Fruit fly (Drosophila melanogaster) whole organism, embryonic: Measurements from ENCODE around the gene CG14174.

Experiments
- ATbp ChIP-seq: fragments of 200-800 bp; sonication (Bioruptor generic); optimal IDR thresholded peaks from 2 replicates; lab custom pipeline; 2017; ENCODE audit warnings: missing biosample characterization, mild to moderate bottlenecking, missing genetic modification characterization, missing genetic modification reagents
- Adf1 ChIP-seq: fragments of 200-800 bp; sonication (Bioruptor generic); IDR thresholded peaks from 2 replicates; pipeline ENCODE4 v1.3.6; 2022; ENCODE audit warnings: missing biosample characterization, missing genetic modification characterization
- Bgb ChIP-seq: fragments of 200-800 bp; sonication (Bioruptor generic); IDR thresholded peaks from 2 replicates; pipeline ENCODE4 v1.3.6; 2022; ENCODE audit warnings: missing biosample characterization, missing genetic modification characterization; ENCODE audit not compliant: partially characterized antibody
- CG10209 ChIP-seq: fragments of 200-800 bp; sonication (Bioruptor generic); optimal IDR thresholded peaks from 3 replicates; lab custom pipeline; 2017; ENCODE audit warnings: missing biosample characterization, mild to moderate bottlenecking, missing genetic modification characterization, missing genetic modification reagents
- CG12155 ChIP-seq: fragments of 200-800 bp; sonication (Bioruptor generic); optimal IDR thresholded peaks from 3 replicates; lab custom pipeline; 2016; ENCODE audit warnings: missing biosample characterization, missing genetic modification characterization
- CG12769 ChIP-seq: fragments of 200-800 bp; sonication (Bioruptor generic); optimal IDR thresholded peaks from 2 replicates; lab custom pipeline; 2019; ENCODE audit warnings: missing biosample characterization, mild to moderate bottlenecking, missing genetic modification characterization, moderate library complexity
- CG12942 ChIP-seq: fragments of 200-800 bp; sonication (Bioruptor generic); optimal IDR thresholded peaks from 3 replicates; lab custom pipeline; 2016; ENCODE audit warnings: missing biosample characterization, missing genetic modification characterization
- CG14050 ChIP-seq: fragments of 200-800 bp; sonication (Bioruptor generic); IDR thresholded peaks from 3 replicates; pipeline ENCODE4 v1.3.6; 2022; ENCODE audit warnings: missing biosample characterization, missing genetic modification characterization
- CG14710 ChIP-seq: fragments of 200-800 bp; sonication (Bioruptor generic); optimal IDR thresholded peaks from 3 replicates; lab custom pipeline; 2019; ENCODE audit warnings: missing biosample characterization, mild to moderate bottlenecking, missing genetic modification characterization, moderate library complexity
- CG14860 ChIP-seq: fragments of 200-800 bp; sonication (Bioruptor generic); IDR thresholded peaks from 3 replicates; pipeline ENCODE4 v1.3.6; 2022; ENCODE audit warnings: missing biosample characterization, missing genetic modification characterization; ENCODE audit not compliant: partially characterized antibody
- CG1529 ChIP-seq: fragments of 200-800 bp; sonication (Bioruptor generic); optimal IDR thresholded peaks from 3 replicates; lab custom pipeline; 2018; ENCODE audit warnings: missing biosample characterization, missing genetic modification characterization
- CG17912 ChIP-seq: fragments of 200-800 bp; sonication (Bioruptor generic); optimal IDR thresholded peaks from 2 replicates; lab custom pipeline; 2018; ENCODE audit warnings: missing biosample characterization, mild to moderate bottlenecking, missing genetic modification characterization
- CG18599 ChIP-seq: fragments of 200-800 bp; sonication (Bioruptor generic); optimal IDR thresholded peaks from 3 replicates; lab custom pipeline; 2017; ENCODE audit warnings: missing biosample characterization, missing genetic modification characterization, mild to moderate bottlenecking, moderate library complexity, missing genetic modification reagents
- CG30020 ChIP-seq: fragments of 200-800 bp; optimal IDR thresholded peaks from 2 replicates; lab custom pipeline; 2019; ENCODE audit warnings: missing biosample characterization, mild to moderate bottlenecking, missing genetic modification characterization, moderate library complexity
- CG31365 ChIP-seq: fragments of 200-800 bp; sonication (Bioruptor generic); optimal IDR thresholded peaks from 2 replicates; lab custom pipeline; 2018; ENCODE audit warnings: missing biosample characterization, mild to moderate bottlenecking, missing genetic modification characterization
- CG6765 ChIP-seq: fragments of 200-800 bp; sonication (Bioruptor generic); optimal IDR thresholded peaks from 3 replicates; lab custom pipeline; 2017; ENCODE audit warnings: missing biosample characterization, mild to moderate bottlenecking, missing genetic modification characterization
- CG8924 ChIP-seq: fragments of 200-800 bp; optimal IDR thresholded peaks from 3 replicates; lab custom pipeline; 2019; ENCODE audit warnings: missing biosample characterization, mild to moderate bottlenecking, missing genetic modification characterization, moderate library complexity
- CG9932 ChIP-seq: fragments of 200-800 bp; sonication (Bioruptor generic); IDR thresholded peaks from 2 replicates; pipeline ENCODE4 v1.3.6; 2022; ENCODE audit warnings: missing biosample characterization, missing genetic modification characterization
- CTCF ChIP-seq: fragments of 200-800 bp; sonication (Bioruptor generic); optimal IDR thresholded peaks from 2 replicates; lab custom pipeline; 2017; ENCODE audit warnings: missing biosample characterization, mild to moderate bottlenecking, missing genetic modification characterization, moderate library complexity
- Doc2 ChIP-seq: fragments of 200-800 bp; sonication (Bioruptor generic); IDR thresholded peaks from 2 replicates; pipeline ENCODE4 v1.3.6; 2022; ENCODE audit warnings: missing biosample characterization, missing genetic modification characterization
- H2.0 ChIP-seq: fragments of 200-800 bp; sonication (Bioruptor generic); IDR thresholded peaks from 2 replicates; pipeline ENCODE4 v1.3.6; 2022; ENCODE audit warnings: missing biosample characterization, missing genetic modification characterization
- HmgD ChIP-seq: fragments of 200-800 bp; sonication (Bioruptor generic); optimal IDR thresholded peaks from 3 replicates; lab custom pipeline; 2016; ENCODE audit warnings: missing biosample characterization, missing genetic modification characterization
- Hr78 ChIP-seq, 2 experiments: fragments of 200-800 bp in 1 of 2; fragments of >200 bp in 1 of 2; sonication (Bioruptor generic) in 1 of 2; optimal IDR thresholded peaks; 2 replicates each; lab custom pipeline; 2017 to 2019; ENCODE audit warnings: missing biosample characterization in 2 of 2, missing genetic modification characterization in 2 of 2, mild to moderate bottlenecking in 1 of 2, moderate library complexity in 1 of 2
- Lhr ChIP-seq: fragments of 200-800 bp; sonication (Bioruptor generic); optimal IDR thresholded peaks from 3 replicates; lab custom pipeline; 2017; ENCODE audit warnings: mild to moderate bottlenecking, missing biosample characterization, missing genetic modification reagents, missing genetic modification characterization
- Lim3 ChIP-seq: fragments of 200-800 bp; sonication (Bioruptor generic); IDR thresholded peaks from 2 replicates; pipeline ENCODE4 v1.3.6; 2022; ENCODE audit warnings: missing biosample characterization, missing genetic modification characterization
- Mad ChIP-seq: fragments of 200-800 bp; sonication (Bioruptor generic); optimal IDR thresholded peaks from 2 replicates; lab custom pipeline; 2016; ENCODE audit warnings: missing biosample characterization, missing genetic modification characterization
- Max ChIP-seq: fragments of 200-800 bp; sonication (Bioruptor generic); optimal IDR thresholded peaks from 2 replicates; lab custom pipeline; 2016; ENCODE audit warnings: missing biosample characterization, mild to moderate bottlenecking, missing genetic modification characterization
- NC2β ChIP-seq: fragments of 200-800 bp; sonication (Bioruptor generic); optimal IDR thresholded peaks from 2 replicates; lab custom pipeline; 2016; ENCODE audit warnings: missing biosample characterization, missing genetic modification characterization
- NfI ChIP-seq: fragments of 200-800 bp; sonication (Bioruptor generic); optimal IDR thresholded peaks from 3 replicates; lab custom pipeline; 2018; ENCODE audit warnings: missing biosample characterization, mild to moderate bottlenecking, missing genetic modification characterization, moderate library complexity
- Usf ChIP-seq: fragments of 200-800 bp; sonication (Bioruptor generic); optimal IDR thresholded peaks from 2 replicates; lab custom pipeline; 2017; ENCODE audit warnings: missing genotype, missing biosample characterization, missing genetic modification characterization
- aop ChIP-seq: fragments of 200-800 bp; sonication (Bioruptor generic); IDR thresholded peaks from 2 replicates; pipeline ENCODE4 v1.3.6; 2022; ENCODE audit warnings: missing biosample characterization, missing genetic modification characterization
- ap ChIP-seq: fragments of 200-800 bp; sonication (Bioruptor generic); IDR thresholded peaks from 2 replicates; pipeline ENCODE4 v1.3.6; 2022; ENCODE audit warnings: missing biosample characterization, missing genetic modification characterization
- bcd ChIP-seq: fragments of 200-800 bp; sonication (Bioruptor generic); optimal IDR thresholded peaks from 2 replicates; lab custom pipeline; 2017; ENCODE audit warnings: missing biosample characterization, mild to moderate bottlenecking, missing genetic modification characterization
- btn ChIP-seq: fragments of 200-800 bp; sonication (Bioruptor generic); optimal IDR thresholded peaks from 2 replicates; lab custom pipeline; 2016; ENCODE audit warnings: missing biosample characterization, missing genetic modification characterization
- chinmo ChIP-seq: fragments of 200-800 bp; sonication (Bioruptor generic); IDR thresholded peaks from 4 replicates; pipeline ENCODE4 v1.3.6; 2022; ENCODE audit warnings: missing biosample characterization, missing genetic modification characterization; ENCODE audit not compliant: partially characterized antibody
- crc ChIP-seq: fragments of 200-800 bp; sonication (Bioruptor generic); optimal IDR thresholded peaks from 2 replicates; lab custom pipeline; 2016; ENCODE audit warnings: missing biosample characterization, missing genetic modification characterization
- da ChIP-seq: fragments of 200-800 bp; sonication (Bioruptor generic); optimal IDR thresholded peaks from 2 replicates; lab custom pipeline; 2016; ENCODE audit warnings: missing biosample characterization, missing genetic modification characterization
- emc ChIP-seq: fragments of 200-800 bp; sonication (Bioruptor generic); optimal IDR thresholded peaks from 2 replicates; lab custom pipeline; 2016; ENCODE audit warnings: missing biosample characterization, missing genetic modification characterization
- ems ChIP-seq: fragments of 200-800 bp; sonication (Bioruptor generic); optimal IDR thresholded peaks from 3 replicates; lab custom pipeline; 2016; ENCODE audit warnings: missing biosample characterization, missing genetic modification characterization
- ftz-f1 ChIP-seq: fragments of 200-800 bp; sonication (Bioruptor generic); optimal IDR thresholded peaks from 2 replicates; lab custom pipeline; 2016; ENCODE audit warnings: missing biosample characterization, missing genetic modification characterization
- hbn ChIP-seq: fragments of 200-800 bp; sonication (Bioruptor generic); IDR thresholded peaks from 2 replicates; pipeline ENCODE4 v1.3.6; 2022; ENCODE audit warnings: missing biosample characterization, missing genetic modification characterization; ENCODE audit not compliant: partially characterized antibody
- mam ChIP-seq: fragments of 200-800 bp; sonication (Bioruptor generic); optimal IDR thresholded peaks from 3 replicates; lab custom pipeline; 2016; ENCODE audit warnings: missing biosample characterization, missing genetic modification characterization
- mirr ChIP-seq: fragments of 200-800 bp; sonication (Bioruptor generic); optimal IDR thresholded peaks from 3 replicates; lab custom pipeline; 2018; ENCODE audit warnings: missing biosample characterization, mild to moderate bottlenecking, missing genetic modification characterization
- nerfin-2 ChIP-seq: fragments of 200-800 bp; sonication (Bioruptor generic); IDR thresholded peaks from 2 replicates; pipeline ENCODE4 v1.3.6; 2022; ENCODE audit warnings: missing biosample characterization, missing genetic modification characterization; ENCODE audit not compliant: partially characterized antibody
- salm ChIP-seq: fragments of 200-800 bp; sonication (Bioruptor generic); optimal IDR thresholded peaks from 2 replicates; lab custom pipeline; 2018; ENCODE audit warnings: missing biosample characterization, mild to moderate bottlenecking, missing genetic modification characterization
- sd ChIP-seq: fragments of 200-800 bp; sonication (Bioruptor generic); optimal IDR thresholded peaks from 3 replicates; lab custom pipeline; 2018; ENCODE audit warnings: missing biosample characterization, mild to moderate bottlenecking, missing genetic modification characterization, moderate library complexity
- sens-2 ChIP-seq: fragments of 200-800 bp; sonication (Bioruptor generic); IDR thresholded peaks from 2 replicates; pipeline ENCODE4 v1.3.6; 2022; ENCODE audit warnings: missing biosample characterization, missing genetic modification characterization
- sima ChIP-seq: fragments of 200-800 bp; sonication (Bioruptor generic); optimal IDR thresholded peaks from 2 replicates; lab custom pipeline; 2016; ENCODE audit warnings: missing biosample characterization, missing genetic modification characterization
- stwl ChIP-seq: fragments of 200-800 bp; sonication (Bioruptor generic); optimal IDR thresholded peaks from 3 replicates; lab custom pipeline; 2018; ENCODE audit warnings: missing biosample characterization, mild to moderate bottlenecking, missing genetic modification characterization, moderate library complexity
- z ChIP-seq: fragments of 200-800 bp; sonication (Bioruptor generic); IDR thresholded peaks from 3 replicates; pipeline ENCODE4 v1.3.6; 2022; ENCODE audit warnings: missing biosample characterization, missing genetic modification characterization

The CG14174 gene

DNA sequence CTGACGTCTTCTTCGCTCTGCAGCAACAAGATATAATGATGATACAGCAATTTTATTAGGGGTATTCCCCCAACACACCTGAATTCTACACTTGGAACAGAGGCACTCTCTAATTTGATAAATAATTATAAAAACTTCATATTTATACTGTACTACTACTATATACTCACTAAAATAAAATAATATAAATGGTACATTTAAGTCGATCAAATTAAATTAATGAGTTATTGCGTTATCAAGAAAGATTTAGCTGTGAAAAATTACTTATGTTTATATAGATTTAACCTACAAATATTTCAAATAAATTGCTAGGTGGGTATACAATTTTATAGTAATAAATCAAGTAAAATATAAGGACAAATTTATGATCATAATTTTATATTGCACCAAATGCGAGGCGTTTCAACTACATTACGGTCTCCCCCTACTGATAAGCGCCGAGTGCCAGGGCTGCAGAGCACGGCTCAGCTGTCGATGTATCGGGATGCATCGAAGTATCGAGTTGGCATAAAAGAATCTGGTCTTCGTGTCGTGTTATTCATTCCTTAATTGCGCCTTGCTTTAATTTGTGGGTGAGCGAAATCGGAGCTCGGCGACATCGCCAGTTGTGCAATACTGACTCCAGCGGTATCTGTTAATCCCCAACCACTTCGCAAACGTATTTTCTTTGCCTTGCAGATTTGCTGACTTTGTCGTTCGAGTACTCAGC, 5.1 kb upstream of the CG14174 start, which contains the start of gene vsg (continued):
- TF ChIP-seq aop (GFP tag; lab: Robert Waterston, UW) (no peak), CG30020 (peak; percentile 92), CG31365 (tag; lab: Kevin White, UChicago) (no peak), Adf1 (GFP tag; lab: Robert Waterston, UW) (no peak; the same call in none of the 2 replicates), ap (GFP tag; lab: Robert Waterston, UW) (peak; percentile 54; the same call in 1 of the 2 replicates), da (GFP tag; lab: Kevin White, UChicago) (no peak), Lim3 (GFP tag; lab: Robert Waterston, UW) (no peak), CG10209 (GFP tag; lab: Kevin White, UChicago) (peak; percentile 82), CG12942 (GFP tag; lab: Kevin White, UChicago) (peak; percentile 75), sima (no peak), CG18599 (GFP tag; lab: Kevin White, UChicago) (peak; percentile 78), crc (no peak), chinmo (GFP tag; lab: Robert Waterston, UW) (peak; percentile 95; the same call in 3 of the 4 replicates), Usf (peak; percentile 69), HmgD (GFP tag; lab: Kevin White, UChicago) (peak; percentile 39), ATbp (GFP tag; lab: Kevin White, UChicago) (peak; percentile 36), emc (peak; percentile 15), CG14050 (GFP tag; lab: Robert Waterston, UW) (no peak), btn (GFP tag; lab: Kevin White, UChicago) (no peak), sens-2 (GFP tag; lab: Robert Waterston, UW) (no peak), stwl (peak; percentile 14), CG8924 (peak; percentile 91), CG9932 (GFP tag; lab: Robert Waterston, UW) (peak; percentile 84), CG14860 (peak; percentile 72), CG17912 (GFP tag; lab: Kevin White, UChicago) (peak; percentile 23), z (GFP tag; lab: Robert Waterston, UW) (no peak), CG12769 (tag; lab: Kevin White, UChicago) (no peak), ems (GFP tag; lab: Kevin White, UChicago) (peak; percentile 26), CG1529 (peak; percentile 59), Lhr (GFP tag; lab: Kevin White, UChicago) (peak; percentile 42), Hr78 (GFP tag; optimal IDR thresholded peaks at IDR 0.05; lab: Kevin White, UChicago) (peak in 1 of 2 experiments; percentile 56), mam (GFP tag; lab: Kevin White, UChicago) (peak; percentile 68), Mad (GFP tag; lab: Kevin White, UChicago) (peak; percentile 8), hbn (GFP tag; lab: Robert Waterston, UW) (peak; percentile 64), CG12155 (GFP tag; lab: Kevin White, UChicago) (peak; percentile 85), nerfin-2 (GFP tag; lab: Robert Waterston, UW) (peak; percentile 78), ftz-f1 (GFP tag; lab: Kevin White, UChicago) (no peak), Doc2 (GFP tag; lab: Robert Waterston, UW) (no peak), sd (tag; lab: Kevin White, UChicago) (peak; percentile 16), Bgb (peak; percentile 92), Max (GFP tag; lab: Kevin White, UChicago) (peak; percentile 58), bcd (peak; percentile 78), CTCF (GFP tag; lab: Kevin White, UChicago) (peak; percentile 0), NC2β (GFP tag; lab: Kevin White, UChicago) (no peak), CG14710 (tag; lab: Kevin White, UChicago) (peak; percentile 94), mirr (GFP tag; lab: Kevin White, UChicago) (no peak), salm (tag; lab: Kevin White, UChicago) (peak; percentile 48), NfI (GFP tag; lab: Kevin White, UChicago) (peak; percentile 71), H2.0 (peak; percentile 42), CG6765 (GFP tag; lab: Kevin White, UChicago) (peak; percentile 64)
